Worm (Caenorhabditis elegans) whole organism, young adult: ENCODE measurements around the gene Y119D3B.12.
"Not testable (repeated sequence)": the region's sequence is repeated elsewhere in the genome, so short reads cannot be mapped to it uniquely, and the experiment has no call there.

Source experiments
- Y53F4B.3 ChIP-seq: fragments of 200-800 bp; sonication (Bioruptor generic); IDR thresholded peaks from 2 replicates; pipeline ENCODE4 v1.3.6; 2022; ENCODE audit warnings: missing genetic modification reagents, missing genetic modification characterization, missing compliant biosample characterization
- ceh-91 ChIP-seq: fragments of 200-800 bp; sonication (Bioruptor generic); IDR thresholded peaks from 2 replicates; pipeline ENCODE4 v1.3.6; 2022; ENCODE audit warnings: missing genetic modification reagents, missing genetic modification characterization, missing compliant biosample characterization
- egrh-3 ChIP-seq: fragments of 200-800 bp; sonication (Bioruptor generic); IDR thresholded peaks from 2 replicates; pipeline ENCODE4 v1.3.6; 2022; ENCODE audit warnings: missing genetic modification reagents, missing genetic modification characterization, missing compliant biosample characterization
- hmg-1.2 ChIP-seq: fragments of 200-800 bp; sonication (Bioruptor generic); IDR thresholded peaks from 2 replicates; pipeline ENCODE4 v1.3.6; 2022; ENCODE audit warnings: missing genetic modification reagents, missing genetic modification characterization, missing compliant biosample characterization
- lsy-27 ChIP-seq: sonication (generic microtip); optimal IDR thresholded peaks from 2 replicates; lab custom pipeline; 2017; ENCODE audit warnings: missing genetic modification characterization, mild to moderate bottlenecking, missing compliant biosample characterization, antibody characterized with exemption, missing genotype, borderline replicate concordance; ENCODE audit not compliant: insufficient read depth
- madf-3 ChIP-seq: fragments of 200-800 bp; sonication (Bioruptor generic); IDR thresholded peaks from 2 replicates; pipeline ENCODE4 v1.3.6; 2022; ENCODE audit warnings: missing genetic modification reagents, missing genetic modification characterization, missing compliant biosample characterization
- sptf-2 ChIP-seq: fragments of 200-800 bp; sonication (Bioruptor generic); optimal IDR thresholded peaks from 2 replicates; lab custom pipeline; 2018; ENCODE audit warnings: mild to moderate bottlenecking, missing genetic modification characterization, missing compliant biosample characterization
- ztf-28 ChIP-seq: fragments of 200-800 bp; sonication (Bioruptor generic); IDR thresholded peaks from 2 replicates; pipeline ENCODE4 v1.3.6; 2022; ENCODE audit warnings: missing genetic modification reagents, missing genetic modification characterization, missing compliant biosample characterization

The Y119D3B.12 gene

DNA sequence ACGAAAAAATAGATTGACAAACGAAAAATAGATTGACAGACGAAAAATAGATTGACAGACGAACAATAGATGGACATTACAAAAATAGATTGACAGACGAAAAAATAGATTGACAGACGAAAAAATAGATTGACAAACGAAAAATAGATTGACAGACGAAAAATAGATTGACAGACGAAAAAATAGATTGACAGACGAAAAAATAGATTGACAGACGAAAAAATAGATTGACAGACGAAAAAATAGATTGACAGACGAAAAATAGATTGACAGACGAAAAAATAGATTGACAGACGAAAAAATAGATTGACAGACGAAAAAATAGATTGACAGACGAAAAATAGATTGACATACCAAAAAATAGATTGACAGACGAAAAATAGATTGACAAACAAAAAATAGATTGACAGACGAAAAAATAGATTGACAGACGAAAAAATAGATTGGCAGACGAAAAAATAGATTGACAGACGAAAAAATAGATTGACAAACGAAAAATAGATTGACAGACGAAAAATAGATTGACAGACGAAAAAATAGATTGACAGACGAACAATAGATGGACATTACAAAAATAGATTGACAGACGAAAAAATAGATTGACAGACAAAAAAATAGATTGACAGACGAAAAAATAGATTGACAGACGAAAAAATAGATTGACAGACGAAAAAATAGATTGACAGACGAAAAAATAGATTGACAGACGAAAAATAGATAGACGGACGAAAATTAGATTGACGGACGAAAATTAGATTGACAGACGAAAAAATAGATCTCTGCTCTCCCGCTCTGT is 50.3 kb downstream of the Y119D3B.12 start:
- TF ChIP-seq egrh-3 (GFP tag; lab: Robert Waterston, UW): peak; percentile 100
- TF ChIP-seq ztf-28 (GFP tag; lab: Robert Waterston, UW): peak; percentile 67; the same call in 1 of the 2 replicates
- TF ChIP-seq Y53F4B.3: peak; percentile 99; the same call in 1 of the 2 replicates
- TF ChIP-seq ceh-91: peak; percentile 81
- peak; percentile 3; the same call in 1 of the 2 replicates for TF ChIP-seq hmg-1.2 (GFP tag; lab: Robert Waterston, UW)

DNA sequence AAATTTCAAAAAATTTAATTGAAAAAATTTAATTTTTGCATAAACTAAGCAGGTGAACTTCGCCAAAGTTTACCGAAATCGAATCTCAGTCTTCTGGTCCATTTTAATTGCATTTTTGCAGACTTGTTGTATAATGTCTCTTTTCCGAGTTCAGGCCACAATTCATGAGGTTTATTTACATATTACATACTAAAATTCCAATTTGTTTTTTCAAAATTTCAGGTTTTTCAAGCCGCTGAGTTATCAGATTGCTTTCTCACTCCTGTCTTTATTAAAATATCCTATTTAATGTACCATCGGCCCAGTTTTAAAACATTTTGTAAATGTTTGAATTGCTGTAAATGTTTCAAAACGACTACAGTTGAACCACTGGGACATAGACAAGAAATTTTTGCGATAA is 54.2 kb downstream of the Y119D3B.12 start, which contains the start of gene fbxa-208:
fbxa-208 (plus strand) TSS at position 301 of the 400 bp plus-strand sequence.
- TF ChIP-seq lsy-27 (tag; lab: Kevin White, UChicago); madf-3 (GFP tag; lab: Robert Waterston, UW); sptf-2 (GFP tag; lab: Kevin White, UChicago): not testable (repeated sequence)
